Worm (Caenorhabditis elegans): ENCODE results near the gene C54F6.19.
A peak's percentile ranks its signal among the peaks of the same experiment; 100 is the strongest.

The C54F6.19 gene

ce11 chrV:7580378-7580777 lies 35.1 kb downstream of the C54F6.19 start, which contains the start of gene ets-6 (continued):
- TF ChIP-seq lsy-27 (tag; optimal IDR thresholded peaks at IDR 0.05; ENCODE audit: borderline replicate concordance, insufficient read depth) (no peak), nfyb-1 (GFP tag; IDR thresholded peaks at IDR 0.05) (no peak), madf-10 (tag; optimal IDR thresholded peaks at IDR 0.05) (no peak), F37B4.10 (GFP tag; IDR thresholded peaks at IDR 0.05) (no peak), F52B5.7 (tag; optimal IDR thresholded peaks at IDR 0.05) (no peak), zfh-2 (GFP tag; conservative IDR thresholded peaks at IDR 0.05) (no peak), bed-2 (GFP tag; IDR thresholded peaks at IDR 0.05) (no peak), xnd-1 (tag; optimal IDR thresholded peaks at IDR 0.05) (no peak), ztf-22 (GFP tag; optimal IDR thresholded peaks at IDR 0.05) (no peak), C17E4.6 (GFP tag; IDR thresholded peaks at IDR 0.05) (no peak), aptf-2 (GFP tag; conservative IDR thresholded peaks at IDR 0.05) (no peak), B0336.3 (GFP tag; IDR thresholded peaks at IDR 0.05) (0 out of 2 replicates have a peak, but pooled peaks have one; percentile 10), dox-1 (GFP tag; IDR thresholded peaks at IDR 0.05) (peak; percentile 56), zim-3 (tag; optimal IDR thresholded peaks at IDR 0.05) (no peak), bed-1 (GFP tag; IDR thresholded peaks at IDR 0.05) (no peak), ceh-58 (GFP tag; IDR thresholded peaks at IDR 0.05) (no peak), sea-2 (GFP tag; IDR thresholded peaks at IDR 0.05) (no peak), Y67H2A.10 (GFP tag; conservative IDR thresholded peaks at IDR 0.05) (no peak), D2030.7 (GFP tag; IDR thresholded peaks at IDR 0.05) (peak; percentile 34; the same call in 1 of the 2 replicates), attf-6 (GFP tag; IDR thresholded peaks at IDR 0.05) (no peak), ztf-6 (GFP tag; IDR thresholded peaks at IDR 0.05) (no peak), madf-6 (GFP tag; IDR thresholded peaks at IDR 0.05) (peak; percentile 45; the same call in 1 of the 2 replicates), B0035.1 (tag; optimal IDR thresholded peaks at IDR 0.05) (no peak), F39B2.1 (GFP tag; IDR thresholded peaks at IDR 0.05) (no peak), B0261.1 (tag; optimal IDR thresholded peaks at IDR 0.05) (no peak), dpl-1 (GFP tag; optimal IDR thresholded peaks at IDR 0.05) (no peak), egrh-3 (GFP tag; IDR thresholded peaks at IDR 0.05) (no peak), B0019.2 (GFP tag; conservative IDR thresholded peaks at IDR 0.05) (no peak), ama-1 (optimal IDR thresholded peaks at IDR 0.05) (no peak), ama-1 (GFP tag; optimal IDR thresholded peaks at IDR 0.05) (no peak), ztf-25 (GFP tag; IDR thresholded peaks at IDR 0.05) (no peak), lin-26 (GFP tag; IDR thresholded peaks at IDR 0.05) (no peak), hrde-1 (tag; optimal IDR thresholded peaks at IDR 0.05; ENCODE audit: borderline replicate concordance) (no peak), hlh-12 (tag; optimal IDR thresholded peaks at IDR 0.05) (no peak), lin-35 (GFP tag; optimal IDR thresholded peaks at IDR 0.05) (no peak), tbp1 (GFP tag; optimal IDR thresholded peaks at IDR 0.05) (peak; percentile 4), sptf-2 (GFP tag; optimal IDR thresholded peaks at IDR 0.05) (no peak), efl-1 (GFP tag; optimal IDR thresholded peaks at IDR 0.05) (peak; percentile 10), let-526 (GFP tag; IDR thresholded peaks at IDR 0.05) (no peak), hmg-1.2 (GFP tag; IDR thresholded peaks at IDR 0.05) (peak; percentile 91), Y53G8AR.9 (GFP tag; conservative IDR thresholded peaks at IDR 0.05) (no peak), F57A8.1 (GFP tag; optimal IDR thresholded peaks at IDR 0.05) (no peak), rec-8 (tag; optimal IDR thresholded peaks at IDR 0.05) (no peak), C06A6.2 (GFP tag; conservative IDR thresholded peaks at IDR 0.05) (no peak), F22D6.2 (tag; optimal IDR thresholded peaks at IDR 0.05) (no peak), mxl-1 (tag; optimal IDR thresholded peaks at IDR 0.05) (no peak)
